Worm (Caenorhabditis elegans) whole organism, L1 larva: ENCODE results near the gene F44A6.5.

Experiments
- nhr-47 ChIP-seq: sonication (generic microtip); optimal IDR thresholded peaks from 2 replicates; lab custom pipeline; 2016; ENCODE audit warnings: mild to moderate bottlenecking, missing genetic modification characterization, moderate library complexity, missing compliant biosample characterization
- zag-1 ChIP-seq: fragments of 150-350 bp; optimal IDR thresholded peaks from 2 replicates; lab custom pipeline; 2014; ENCODE audit warnings: missing biosample characterization, missing genetic modification characterization

DNA sequence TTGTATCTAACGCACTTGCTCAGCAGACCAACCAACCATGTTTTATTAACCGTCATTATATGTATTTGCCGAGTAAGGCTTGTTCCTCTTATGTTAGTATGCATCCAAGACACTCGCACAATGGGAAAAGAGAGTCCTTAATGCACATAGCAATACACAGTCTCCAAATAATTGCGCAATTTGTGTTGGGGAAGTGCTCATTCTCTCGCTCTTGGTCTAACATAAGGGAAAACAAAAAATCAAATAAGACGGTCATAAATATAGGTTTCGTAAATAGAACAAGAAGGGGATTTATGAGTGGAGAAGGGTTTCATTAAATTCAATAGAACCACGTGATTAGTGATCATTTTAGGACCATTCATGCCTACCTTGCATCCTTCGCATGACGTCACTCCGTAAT is 15.2 kb downstream of the F44A6.5 start:
- TF ChIP-seq zag-1 (tag; lab: Kevin White, UChicago) (no peak), nhr-47 (no peak)
